Fruit fly (Drosophila melanogaster) whole organism, embryonic: Measurements from ENCODE around the gene Esyt2.

Experiments
- BEAF-32 ChIP-seq: fragments of 200-800 bp; sonication (Bioruptor generic); optimal IDR thresholded peaks from 3 replicates; lab custom pipeline; 2017; ENCODE audit warnings: missing biosample characterization, missing genetic modification characterization, mild to moderate bottlenecking, moderate library complexity, missing genetic modification reagents
- CG10462 ChIP-seq: fragments of 200-800 bp; sonication (Bioruptor generic); optimal IDR thresholded peaks from 2 replicates; lab custom pipeline; 2016; ENCODE audit warnings: missing biosample characterization, missing genetic modification characterization
- CG10543 ChIP-seq: fragments of 200-800 bp; sonication (Bioruptor generic); optimal IDR thresholded peaks from 3 replicates; lab custom pipeline; 2017; ENCODE audit warnings: missing biosample characterization, mild to moderate bottlenecking, missing genetic modification characterization, moderate library complexity
- CG10654 ChIP-seq: fragments of 200-800 bp; sonication (Bioruptor generic); optimal IDR thresholded peaks from 2 replicates; lab custom pipeline; 2016; ENCODE audit warnings: missing biosample characterization, missing genetic modification characterization
- CG13287 ChIP-seq: fragments of 200-800 bp; sonication (Bioruptor generic); IDR thresholded peaks from 2 replicates; pipeline ENCODE4 v1.3.6; 2022; ENCODE audit warnings: missing biosample characterization, missing genetic modification characterization; ENCODE audit not compliant: partially characterized antibody
- CG15269 ChIP-seq: fragments of 200-800 bp; sonication (Bioruptor generic); optimal IDR thresholded peaks from 2 replicates; lab custom pipeline; 2018; ENCODE audit warnings: missing biosample characterization, mild to moderate bottlenecking, missing genetic modification characterization, moderate library complexity
- CG17829 ChIP-seq: fragments of 200-800 bp; optimal IDR thresholded peaks from 2 replicates; lab custom pipeline; 2019; ENCODE audit warnings: missing biosample characterization, mild to moderate bottlenecking, missing genetic modification characterization, moderate library complexity
- CG18262 ChIP-seq: fragments of 200-800 bp; optimal IDR thresholded peaks from 3 replicates; lab custom pipeline; 2019; ENCODE audit warnings: missing biosample characterization, mild to moderate bottlenecking, missing genetic modification characterization, moderate library complexity
- CG2120 ChIP-seq: fragments of 200-800 bp; sonication (Bioruptor generic); optimal IDR thresholded peaks from 3 replicates; lab custom pipeline; 2016; ENCODE audit warnings: missing biosample characterization, missing genetic modification characterization
- CG2129 ChIP-seq: fragments of 200-800 bp; sonication (Bioruptor generic); IDR thresholded peaks from 2 replicates; pipeline ENCODE4 v1.3.6; 2022; ENCODE audit warnings: missing biosample characterization, missing genetic modification characterization; ENCODE audit not compliant: partially characterized antibody
- CG33213 ChIP-seq: fragments of 200-800 bp; sonication (Bioruptor generic); optimal IDR thresholded peaks from 3 replicates; lab custom pipeline; 2016; ENCODE audit warnings: missing biosample characterization, missing genetic modification characterization
- CG34224 ChIP-seq: fragments of 200-800 bp; sonication (Bioruptor generic); IDR thresholded peaks from 3 replicates; pipeline ENCODE4 v1.3.6; 2022; ENCODE audit warnings: missing biosample characterization, missing genetic modification characterization; ENCODE audit not compliant: partially characterized antibody
- CG5180 ChIP-seq: fragments of 200-800 bp; sonication (Bioruptor generic); optimal IDR thresholded peaks from 3 replicates; lab custom pipeline; 2017; ENCODE audit warnings: missing biosample characterization, missing genetic modification characterization, mild to moderate bottlenecking, moderate library complexity, missing genetic modification reagents
- CG6654 ChIP-seq: fragments of 200-800 bp; sonication (Bioruptor generic); optimal IDR thresholded peaks from 2 replicates; lab custom pipeline; 2017; ENCODE audit warnings: missing biosample characterization, mild to moderate bottlenecking, missing genetic modification characterization
- CG6765 ChIP-seq: fragments of 200-800 bp; sonication (Bioruptor generic); optimal IDR thresholded peaks from 3 replicates; lab custom pipeline; 2017; ENCODE audit warnings: missing biosample characterization, mild to moderate bottlenecking, missing genetic modification characterization
- CG7357 ChIP-seq: fragments of 200-800 bp; sonication (Bioruptor generic); IDR thresholded peaks from 3 replicates; pipeline ENCODE4 v1.3.6; 2022; ENCODE audit warnings: missing biosample characterization, missing genetic modification characterization
- CG8089 ChIP-seq: fragments of 200-800 bp; sonication (Bioruptor generic); optimal IDR thresholded peaks from 3 replicates; lab custom pipeline; 2016; ENCODE audit warnings: missing biosample characterization, missing genetic modification characterization
- CHES-1-like ChIP-seq: fragments of 200-800 bp; sonication (Bioruptor generic); optimal IDR thresholded peaks from 2 replicates; lab custom pipeline; 2016; ENCODE audit warnings: missing biosample characterization, missing genetic modification characterization
- Chrac-16 ChIP-seq: fragments of 200-800 bp; sonication (Bioruptor generic); optimal IDR thresholded peaks from 3 replicates; lab custom pipeline; 2016; ENCODE audit warnings: missing biosample characterization, missing genetic modification characterization
- Dll ChIP-seq: fragments of 200-800 bp; sonication (Bioruptor generic); IDR thresholded peaks from 4 replicates; pipeline ENCODE4 v1.3.6; 2022; ENCODE audit warnings: missing biosample characterization, missing genetic modification characterization; ENCODE audit not compliant: partially characterized antibody
- E2f2 ChIP-seq: fragments of 200-800 bp; sonication (Bioruptor generic); IDR thresholded peaks from 2 replicates; pipeline ENCODE4 v1.3.6; 2022; ENCODE audit warnings: missing biosample characterization, missing genetic modification characterization
- Ets97D ChIP-seq: fragments of 200-800 bp; sonication (Bioruptor generic); optimal IDR thresholded peaks from 3 replicates; lab custom pipeline; 2016; ENCODE audit warnings: missing biosample characterization, missing genetic modification characterization
- HmgD ChIP-seq: fragments of 200-800 bp; sonication (Bioruptor generic); optimal IDR thresholded peaks from 3 replicates; lab custom pipeline; 2016; ENCODE audit warnings: missing biosample characterization, missing genetic modification characterization
- MBD-R2 ChIP-seq: fragments of 200-800 bp; sonication (Bioruptor generic); IDR thresholded peaks from 2 replicates; pipeline ENCODE4 v1.3.6; 2022; ENCODE audit warnings: missing biosample characterization, missing genetic modification characterization
- MESR4 ChIP-seq: fragments of 200-800 bp; sonication (Bioruptor generic); optimal IDR thresholded peaks from 2 replicates; lab custom pipeline; 2018; ENCODE audit warnings: missing biosample characterization, mild to moderate bottlenecking, missing genetic modification characterization, moderate library complexity
- Meics ChIP-seq: fragments of 200-800 bp; sonication (Bioruptor generic); optimal IDR thresholded peaks from 2 replicates; lab custom pipeline; 2017; ENCODE audit warnings: missing biosample characterization, mild to moderate bottlenecking, missing genetic modification characterization
- Oaz ChIP-seq: fragments of 200-800 bp; sonication (Bioruptor generic); IDR thresholded peaks from 2 replicates; pipeline ENCODE4 v1.3.6; 2022; ENCODE audit warnings: missing biosample characterization, missing genetic modification characterization
- Opbp ChIP-seq: fragments of 200-800 bp; sonication (Bioruptor generic); IDR thresholded peaks from 3 replicates; pipeline ENCODE4 v1.3.6; 2022; ENCODE audit warnings: missing biosample characterization, missing genetic modification characterization; ENCODE audit not compliant: partially characterized antibody
- Trl ChIP-seq, 3 experiments: fragments of >200 bp in 2 of 3; fragments of 200-800 bp in 1 of 3; sonication (Bioruptor generic) in 1 of 3; optimal IDR thresholded peaks; 2 replicates in 1 of 3; 3 replicates in 2 of 3; lab custom pipeline; 2016 to 2017; ENCODE audit warnings: missing biosample characterization in 1 of 3, missing genetic modification characterization in 1 of 3
- bbx ChIP-seq: fragments of 200-800 bp; sonication (Bioruptor generic); IDR thresholded peaks from 2 replicates; pipeline ENCODE4 v1.3.6; 2022; ENCODE audit warnings: missing biosample characterization, missing genetic modification characterization; ENCODE audit not compliant: partially characterized antibody
- gcm ChIP-seq: fragments of 200-800 bp; sonication (Bioruptor generic); optimal IDR thresholded peaks from 2 replicates; lab custom pipeline; 2019; ENCODE audit warnings: missing biosample characterization, mild to moderate bottlenecking, missing genetic modification characterization, moderate library complexity
- hkb ChIP-seq, 2 experiments: fragments of 200-800 bp in 1 of 2; fragments of >200 bp in 1 of 2; sonication (Bioruptor generic) in 1 of 2; IDR thresholded peaks in 1 of 2; optimal IDR thresholded peaks in 1 of 2; 2 replicates each; pipeline versions ENCODE4 v1.3.6 to Lab custom; 2017 to 2022; ENCODE audit warnings: missing biosample characterization in 1 of 2, missing genetic modification characterization in 1 of 2
- inv ChIP-seq: fragments of 200-800 bp; sonication (Bioruptor generic); IDR thresholded peaks from 2 replicates; pipeline ENCODE4 v1.3.6; 2022; ENCODE audit warnings: missing biosample characterization, missing genetic modification characterization; ENCODE audit not compliant: partially characterized antibody
- knrl ChIP-seq: fragments of 200-800 bp; sonication (Bioruptor generic); IDR thresholded peaks from 3 replicates; pipeline ENCODE4 v1.3.6; 2022; ENCODE audit warnings: missing biosample characterization, missing genetic modification characterization; ENCODE audit not compliant: partially characterized antibody
- lab ChIP-seq: fragments of 200-800 bp; sonication (Bioruptor generic); optimal IDR thresholded peaks from 3 replicates; lab custom pipeline; 2017; ENCODE audit warnings: missing biosample characterization, missing genetic modification characterization, mild to moderate bottlenecking, moderate library complexity, missing genetic modification reagents
- nerfin-1 ChIP-seq: fragments of 200-800 bp; sonication (Bioruptor generic); optimal IDR thresholded peaks from 3 replicates; lab custom pipeline; 2019; ENCODE audit warnings: missing biosample characterization, mild to moderate bottlenecking, missing genetic modification characterization, moderate library complexity
- nmo ChIP-seq: fragments of 200-800 bp; sonication (Bioruptor generic); optimal IDR thresholded peaks from 2 replicates; lab custom pipeline; 2018; ENCODE audit warnings: missing biosample characterization, mild to moderate bottlenecking, missing genetic modification characterization, moderate library complexity
- p53 ChIP-seq: fragments of 200-800 bp; sonication (Bioruptor generic); optimal IDR thresholded peaks from 2 replicates; lab custom pipeline; 2016; ENCODE audit warnings: missing biosample characterization, missing genetic modification characterization
- pzg ChIP-seq: fragments of 200-800 bp; sonication (Bioruptor generic); optimal IDR thresholded peaks from 3 replicates; lab custom pipeline; 2018; ENCODE audit warnings: missing biosample characterization, mild to moderate bottlenecking, missing genetic modification characterization, moderate library complexity
- sna ChIP-seq: fragments of 200-800 bp; sonication (Bioruptor generic); IDR thresholded peaks from 2 replicates; pipeline ENCODE4 v1.3.6; 2022; ENCODE audit warnings: missing biosample characterization, missing genetic modification characterization; ENCODE audit not compliant: partially characterized antibody
- stc ChIP-seq: fragments of 200-800 bp; sonication (Bioruptor generic); IDR thresholded peaks from 2 replicates; pipeline ENCODE4 v1.3.6; 2022; ENCODE audit warnings: missing biosample characterization, missing genetic modification characterization
- stwl ChIP-seq: fragments of 200-800 bp; sonication (Bioruptor generic); optimal IDR thresholded peaks from 3 replicates; lab custom pipeline; 2018; ENCODE audit warnings: missing biosample characterization, mild to moderate bottlenecking, missing genetic modification characterization, moderate library complexity
- sug ChIP-seq: fragments of 200-800 bp; optimal IDR thresholded peaks from 2 replicates; lab custom pipeline; 2019; ENCODE audit warnings: missing biosample characterization, mild to moderate bottlenecking, missing genetic modification characterization, moderate library complexity
- trem ChIP-seq: fragments of 200-800 bp; optimal IDR thresholded peaks from 3 replicates; lab custom pipeline; 2019; ENCODE audit warnings: missing biosample characterization, mild to moderate bottlenecking, missing genetic modification characterization, moderate library complexity
- unc-4 ChIP-seq: fragments of 200-800 bp; sonication (Bioruptor generic); IDR thresholded peaks from 2 replicates; pipeline ENCODE4 v1.3.6; 2022; ENCODE audit warnings: missing biosample characterization, missing genetic modification characterization; ENCODE audit not compliant: partially characterized antibody
- unpg ChIP-seq: fragments of 200-800 bp; sonication (Bioruptor generic); optimal IDR thresholded peaks from 3 replicates; lab custom pipeline; 2018; ENCODE audit warnings: missing biosample characterization, mild to moderate bottlenecking, missing genetic modification characterization, moderate library complexity
- vnd ChIP-seq: fragments of 200-800 bp; sonication (Bioruptor generic); IDR thresholded peaks from 3 replicates; pipeline ENCODE4 v1.3.6; 2022; ENCODE audit warnings: missing biosample characterization, missing genetic modification characterization; ENCODE audit not compliant: partially characterized antibody
- zf30C ChIP-seq: fragments of 200-800 bp; sonication (Bioruptor generic); optimal IDR thresholded peaks from 3 replicates; lab custom pipeline; 2018; ENCODE audit warnings: missing biosample characterization, mild to moderate bottlenecking, missing genetic modification characterization

Esyt2 gene

DNA sequence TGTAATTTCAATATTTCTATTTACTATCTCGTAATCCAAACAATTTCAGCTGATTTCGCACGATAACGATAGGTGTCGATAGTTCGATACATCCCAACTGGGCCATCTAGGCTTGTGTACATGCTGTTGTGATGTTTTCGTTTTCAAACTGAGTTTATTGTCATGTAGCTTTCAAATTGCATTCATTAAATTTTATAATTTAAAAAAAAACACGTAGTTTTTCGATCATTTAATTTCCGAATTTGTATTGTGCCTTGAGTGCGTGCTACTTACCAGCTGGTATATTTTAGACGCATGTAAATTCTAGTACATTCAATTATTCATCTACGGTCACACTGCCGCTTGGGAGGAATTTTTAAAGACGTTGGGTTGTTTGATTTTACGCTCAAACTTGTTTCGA, 14.2 kb upstream of the Esyt2 start, which contains the start of the genes CG13623 and ana1:
Gene CG13623 (minus strand): TSS at position 231 of the 400 bp plus-strand sequence.
Gene ana1 (plus strand): TSS at position 249 of the 400 bp plus-strand sequence.
- TF ChIP-seq pzg (GFP tag; lab: Kevin White, UChicago) (peak; percentile 79), trem (tag; lab: Kevin White, UChicago) (peak; percentile 69), CG34224 (peak; percentile 67; the same call in 2 of the 3 replicates), CG2120 (no peak), CG6765 (GFP tag; lab: Kevin White, UChicago) (no peak), vnd (GFP tag; lab: Robert Waterston, UW) (0 out of 3 replicates have a peak, but pooled peaks have one; percentile 37), CG33213 (GFP tag; lab: Kevin White, UChicago) (no peak), lab (GFP tag; lab: Kevin White, UChicago) (no peak), Chrac-16 (GFP tag; lab: Kevin White, UChicago) (no peak), Opbp (GFP tag; lab: Robert Waterston, UW) (no peak), CG2129 (GFP tag; lab: Robert Waterston, UW) (peak; percentile 21; the same call in 1 of the 2 replicates), Dll (peak; percentile 73; the same call in 3 of the 4 replicates), BEAF-32 (GFP tag; lab: Kevin White, UChicago) (peak; percentile 72), Oaz (no peak), stwl (tag; lab: Kevin White, UChicago) (peak; percentile 88), Ets97D (peak; percentile 54), CG8089 (GFP tag; lab: Kevin White, UChicago) (no peak), unc-4 (GFP tag; lab: Robert Waterston, UW) (peak; percentile 69), bbx (peak; percentile 40; the same call in 1 of the 2 replicates), CG17829 (no peak), MESR4 (peak; percentile 37), CG10543 (GFP tag; lab: Kevin White, UChicago) (no peak), sna (GFP tag; lab: Robert Waterston, UW) (peak; percentile 49; the same call in 1 of the 2 replicates), CG6654 (no peak), nerfin-1 (no peak), CG15269 (tag; lab: Kevin White, UChicago) (no peak), nmo (GFP tag; lab: Kevin White, UChicago) (peak; percentile 56), Trl (optimal IDR thresholded peaks at IDR 0.05; lab: Kevin White, UChicago) (no peak), Trl (GFP tag; optimal IDR thresholded peaks at IDR 0.05; lab: Kevin White, UChicago) (no peak), gcm (GFP tag; lab: Kevin White, UChicago) (no peak), p53 (GFP tag; lab: Kevin White, UChicago) (no peak), unpg (no peak), HmgD (GFP tag; lab: Kevin White, UChicago) (no peak), CG13287 (GFP tag; lab: Robert Waterston, UW) (peak; percentile 77), sug (tag; lab: Kevin White, UChicago) (no peak), knrl (GFP tag; lab: Robert Waterston, UW) (peak; percentile 53; the same call in 2 of the 3 replicates), zf30C (GFP tag; lab: Kevin White, UChicago) (no peak), CG18262 (tag; lab: Kevin White, UChicago) (no peak), inv (peak; percentile 47), CG10654 (no peak), hkb (optimal IDR thresholded peaks at IDR 0.05; lab: Kevin White, UChicago) (peak; percentile 20), hkb (GFP tag; IDR thresholded peaks at IDR 0.05; lab: Robert Waterston, UW) (no peak), CG10462 (GFP tag; lab: Kevin White, UChicago) (no peak), CHES-1-like (GFP tag; lab: Kevin White, UChicago) (no peak), E2f2 (GFP tag; lab: Robert Waterston, UW) (peak; percentile 85), Meics (GFP tag; lab: Kevin White, UChicago) (no peak), stc (no peak), CG5180 (GFP tag; lab: Kevin White, UChicago) (no peak), MBD-R2 (GFP tag; lab: Robert Waterston, UW) (peak; percentile 76), CG7357 (GFP tag; lab: Robert Waterston, UW) (no peak)
